Worm (Caenorhabditis elegans): Measurements from ENCODE around the gene Y57A10A.13.

DNA sequence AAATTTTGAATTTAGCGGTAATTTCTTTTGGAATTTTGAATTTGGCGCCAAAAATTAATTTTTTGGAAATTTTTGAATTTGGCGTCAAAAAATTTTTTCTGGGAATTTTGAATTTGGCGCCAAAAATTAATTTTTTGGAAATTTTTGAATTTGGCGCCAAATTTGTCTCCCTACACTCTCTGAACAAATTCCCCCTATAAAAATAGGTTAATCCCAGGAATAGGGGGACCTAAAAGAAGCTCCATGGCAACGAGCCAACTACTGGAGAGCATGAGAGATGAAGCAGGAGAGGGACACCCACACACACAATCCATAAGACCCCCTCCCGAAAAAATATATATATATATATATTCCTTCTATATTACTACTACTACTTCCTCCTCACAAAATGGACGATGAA is 18.2 kb upstream of the Y57A10A.13 start, which contains the start of gene aqp-12:
- TF ChIP-seq ama-1 (optimal IDR thresholded peaks at IDR 0.05) (no peak), ceh-36 (tag; optimal IDR thresholded peaks at IDR 0.05) (no peak), aly-1 (tag; optimal IDR thresholded peaks at IDR 0.05) (no peak), flt-1 (GFP tag; IDR thresholded peaks at IDR 0.05) (no peak), F13C5.2 (tag; optimal IDR thresholded peaks at IDR 0.05) (no peak), scrt-1 (GFP tag; IDR thresholded peaks at IDR 0.05) (no peak), sea-1 (GFP tag; conservative IDR thresholded peaks at IDR 0.05) (no peak), ets-7 (tag; optimal IDR thresholded peaks at IDR 0.05) (no peak)
